Fruit fly (Drosophila melanogaster) whole organism, prepupa: ENCODE data around the gene Atac2.

Experiments
- CG10631 ChIP-seq: fragments of 200-800 bp; sonication (Bioruptor generic); optimal IDR thresholded peaks from 2 replicates; lab custom pipeline; 2016; ENCODE audit warnings: missing biosample characterization, missing genetic modification characterization
- CG10669 ChIP-seq: fragments of 200-800 bp; sonication (Bioruptor generic); optimal IDR thresholded peaks from 3 replicates; lab custom pipeline; 2018; ENCODE audit warnings: missing biosample characterization, mild to moderate bottlenecking, missing genetic modification characterization, moderate library complexity
- CG11294 ChIP-seq: fragments of 200-800 bp; sonication (Bioruptor generic); IDR thresholded peaks from 2 replicates; pipeline ENCODE4 v1.3.6; 2022; ENCODE audit warnings: missing biosample characterization, missing genetic modification characterization
- CG15336 ChIP-seq: fragments of 200-800 bp; sonication (Bioruptor generic); IDR thresholded peaks from 2 replicates; pipeline ENCODE4 v1.3.6; 2022; ENCODE audit warnings: missing biosample characterization, missing genetic modification characterization
- CG1621 ChIP-seq: fragments of 200-800 bp; sonication (Bioruptor generic); optimal IDR thresholded peaks from 3 replicates; lab custom pipeline; 2018; ENCODE audit warnings: missing biosample characterization, mild to moderate bottlenecking, missing genetic modification characterization
- CG16779 ChIP-seq: fragments of 200-800 bp; sonication (Bioruptor generic); optimal IDR thresholded peaks from 3 replicates; lab custom pipeline; 2017; ENCODE audit warnings: missing biosample characterization, mild to moderate bottlenecking, missing genetic modification characterization
- CG3032 ChIP-seq: fragments of 200-800 bp; optimal IDR thresholded peaks from 2 replicates; lab custom pipeline; 2019; ENCODE audit warnings: missing biosample characterization, mild to moderate bottlenecking, missing genetic modification characterization, moderate library complexity
- CG3919 ChIP-seq: fragments of 200-800 bp; sonication (Bioruptor generic); optimal IDR thresholded peaks from 3 replicates; lab custom pipeline; 2016; ENCODE audit warnings: missing biosample characterization, missing genetic modification characterization
- CG4318 ChIP-seq: fragments of 200-800 bp; sonication (Bioruptor generic); optimal IDR thresholded peaks from 3 replicates; lab custom pipeline; 2017; ENCODE audit warnings: missing biosample characterization, mild to moderate bottlenecking, missing genetic modification characterization
- CG6163 ChIP-seq: fragments of 200-800 bp; sonication (Bioruptor generic); IDR thresholded peaks from 3 replicates; pipeline ENCODE4 v1.3.6; 2022; ENCODE audit warnings: missing biosample characterization, missing genetic modification characterization
- CG6276 ChIP-seq: fragments of 200-800 bp; sonication (Bioruptor generic); optimal IDR thresholded peaks from 2 replicates; lab custom pipeline; 2017; ENCODE audit warnings: missing biosample characterization, mild to moderate bottlenecking, missing genetic modification characterization
- CG6792 ChIP-seq: fragments of 200-800 bp; sonication (Bioruptor generic); optimal IDR thresholded peaks from 3 replicates; lab custom pipeline; 2016; ENCODE audit warnings: missing biosample characterization, missing genetic modification characterization
- CG6808 ChIP-seq: fragments of 200-800 bp; sonication (Bioruptor generic); optimal IDR thresholded peaks from 3 replicates; lab custom pipeline; 2017; ENCODE audit warnings: missing biosample characterization, missing genetic modification characterization, mild to moderate bottlenecking, moderate library complexity, missing genetic modification reagents
- CG6854 ChIP-seq: fragments of 200-800 bp; sonication (Bioruptor generic); optimal IDR thresholded peaks from 2 replicates; lab custom pipeline; 2017; ENCODE audit warnings: missing biosample characterization, mild to moderate bottlenecking, missing genetic modification characterization
- CG7368 ChIP-seq: fragments of 200-800 bp; sonication (Bioruptor generic); optimal IDR thresholded peaks from 3 replicates; lab custom pipeline; 2016; ENCODE audit warnings: missing biosample characterization, missing genetic modification characterization
- CG8119 ChIP-seq: fragments of 200-800 bp; sonication (Bioruptor generic); IDR thresholded peaks from 3 replicates; pipeline ENCODE4 v1.3.6; 2022; ENCODE audit warnings: missing biosample characterization, missing genetic modification characterization
- CG9139 ChIP-seq: fragments of 200-800 bp; sonication (Bioruptor generic); optimal IDR thresholded peaks from 3 replicates; lab custom pipeline; 2017; ENCODE audit warnings: missing biosample characterization, mild to moderate bottlenecking, missing genetic modification characterization
- Eip75B ChIP-seq: fragments of 200-800 bp; sonication (Bioruptor generic); optimal IDR thresholded peaks from 3 replicates; lab custom pipeline; 2016; ENCODE audit warnings: missing biosample characterization, missing genetic modification characterization
- Eip78C ChIP-seq: fragments of 200-800 bp; sonication (Bioruptor generic); peaks from one replicate; lab custom pipeline; 2016; ENCODE audit warnings: missing biosample characterization, missing genetic modification characterization
- Ets21C ChIP-seq: fragments of 200-800 bp; sonication (Bioruptor generic); optimal IDR thresholded peaks from 3 replicates; lab custom pipeline; 2016; ENCODE audit warnings: missing biosample characterization, missing genetic modification characterization
- Ets96B ChIP-seq: fragments of 200-800 bp; optimal IDR thresholded peaks from 2 replicates; lab custom pipeline; 2019; ENCODE audit warnings: missing biosample characterization, mild to moderate bottlenecking, missing genetic modification characterization, moderate library complexity
- Hr39 ChIP-seq: fragments of 200-800 bp; sonication (Bioruptor generic); optimal IDR thresholded peaks from 2 replicates; lab custom pipeline; 2016; ENCODE audit warnings: missing biosample characterization, missing genetic modification characterization
- Lpt ChIP-seq: fragments of 200-800 bp; sonication (Bioruptor generic); optimal IDR thresholded peaks from 3 replicates; lab custom pipeline; 2016; ENCODE audit warnings: missing biosample characterization, missing genetic modification characterization
- Met ChIP-seq: fragments of 200-800 bp; sonication (Bioruptor generic); optimal IDR thresholded peaks from 3 replicates; lab custom pipeline; 2016; ENCODE audit warnings: missing biosample characterization, missing genetic modification characterization
- Smox ChIP-seq: fragments of 200-800 bp; sonication (Bioruptor generic); optimal IDR thresholded peaks from 3 replicates; lab custom pipeline; 2016; ENCODE audit warnings: missing biosample characterization, missing genetic modification characterization
- Sox102F ChIP-seq: fragments of 200-800 bp; sonication (Bioruptor generic); optimal IDR thresholded peaks from 2 replicates; lab custom pipeline; 2016; ENCODE audit warnings: missing biosample characterization, mild to moderate bottlenecking, missing genetic modification characterization
- Sox14 ChIP-seq: fragments of 200-800 bp; sonication (Bioruptor generic); optimal IDR thresholded peaks from 3 replicates; lab custom pipeline; 2016; ENCODE audit warnings: missing biosample characterization, missing genetic modification characterization
- Sox15 ChIP-seq: fragments of 200-800 bp; sonication (Bioruptor generic); optimal IDR thresholded peaks from 3 replicates; lab custom pipeline; 2016; ENCODE audit warnings: missing biosample characterization, missing genetic modification characterization
- achi ChIP-seq: fragments of 200-800 bp; sonication (Bioruptor generic); optimal IDR thresholded peaks from 3 replicates; lab custom pipeline; 2016; ENCODE audit warnings: missing biosample characterization, missing genetic modification characterization
- cyc ChIP-seq: fragments of 200-800 bp; sonication (Bioruptor generic); optimal IDR thresholded peaks from 3 replicates; lab custom pipeline; 2016; ENCODE audit warnings: missing biosample characterization, missing genetic modification characterization
- dsx ChIP-seq: fragments of 200-800 bp; optimal IDR thresholded peaks from 3 replicates; lab custom pipeline; 2019; ENCODE audit warnings: missing biosample characterization, mild to moderate bottlenecking, missing genetic modification characterization, moderate library complexity; ENCODE audit not compliant: poor library complexity, severe bottlenecking
- eg ChIP-seq: fragments of 200-800 bp; sonication (Bioruptor generic); IDR thresholded peaks from 3 replicates; pipeline ENCODE4 v1.3.6; 2022; ENCODE audit warnings: missing biosample characterization, missing genetic modification characterization
- fd59A ChIP-seq: fragments of 200-800 bp; sonication (Bioruptor generic); optimal IDR thresholded peaks from 2 replicates; lab custom pipeline; 2017; ENCODE audit warnings: missing biosample characterization, mild to moderate bottlenecking, missing genetic modification characterization, missing genetic modification reagents
- fd85E ChIP-seq: fragments of 200-800 bp; sonication (Bioruptor generic); optimal IDR thresholded peaks from 3 replicates; lab custom pipeline; 2016; ENCODE audit warnings: missing biosample characterization, missing genetic modification characterization
- fkh ChIP-seq: fragments of 200-800 bp; sonication (Bioruptor generic); optimal IDR thresholded peaks from 3 replicates; lab custom pipeline; 2017; ENCODE audit warnings: missing biosample characterization, mild to moderate bottlenecking, missing genetic modification characterization, moderate library complexity
- net ChIP-seq: fragments of 200-800 bp; sonication (Bioruptor generic); optimal IDR thresholded peaks from 3 replicates; lab custom pipeline; 2016; ENCODE audit warnings: missing biosample characterization, missing genetic modification characterization
- pdm3 ChIP-seq: fragments of 200-800 bp; sonication (Bioruptor generic); optimal IDR thresholded peaks from 3 replicates; lab custom pipeline; 2016; ENCODE audit warnings: missing biosample characterization, missing genetic modification characterization
- salr ChIP-seq, 2 experiments: fragments of 200-800 bp; sonication (Bioruptor generic); optimal IDR thresholded peaks; 3 replicates each; lab custom pipeline; 2016 to 2018; ENCODE audit warnings: missing biosample characterization in 2 of 2, missing genetic modification characterization in 2 of 2, mild to moderate bottlenecking in 1 of 2
- spab ChIP-seq: fragments of 200-800 bp; sonication (Bioruptor generic); optimal IDR thresholded peaks from 2 replicates; lab custom pipeline; 2017; ENCODE audit warnings: missing biosample characterization, mild to moderate bottlenecking, missing genetic modification characterization, missing genetic modification reagents
- ss ChIP-seq, 2 experiments: fragments of 200-800 bp; sonication (Bioruptor generic); optimal IDR thresholded peaks; 2 replicates in 1 of 2; 3 replicates in 1 of 2; lab custom pipeline; 2017 to 2018; ENCODE audit warnings: mild to moderate bottlenecking in 2 of 2, missing biosample characterization in 2 of 2, missing genetic modification characterization in 2 of 2, moderate library complexity in 1 of 2
- svp ChIP-seq: fragments of 200-800 bp; sonication (Bioruptor generic); peaks from one replicate; lab custom pipeline; 2016; ENCODE audit warnings: missing biosample characterization, missing genetic modification characterization
- vri ChIP-seq: fragments of 200-800 bp; sonication (Bioruptor generic); optimal IDR thresholded peaks from 3 replicates; lab custom pipeline; 2016; ENCODE audit warnings: missing biosample characterization, mild to moderate bottlenecking, missing genetic modification characterization

The Atac2 gene

DNA sequence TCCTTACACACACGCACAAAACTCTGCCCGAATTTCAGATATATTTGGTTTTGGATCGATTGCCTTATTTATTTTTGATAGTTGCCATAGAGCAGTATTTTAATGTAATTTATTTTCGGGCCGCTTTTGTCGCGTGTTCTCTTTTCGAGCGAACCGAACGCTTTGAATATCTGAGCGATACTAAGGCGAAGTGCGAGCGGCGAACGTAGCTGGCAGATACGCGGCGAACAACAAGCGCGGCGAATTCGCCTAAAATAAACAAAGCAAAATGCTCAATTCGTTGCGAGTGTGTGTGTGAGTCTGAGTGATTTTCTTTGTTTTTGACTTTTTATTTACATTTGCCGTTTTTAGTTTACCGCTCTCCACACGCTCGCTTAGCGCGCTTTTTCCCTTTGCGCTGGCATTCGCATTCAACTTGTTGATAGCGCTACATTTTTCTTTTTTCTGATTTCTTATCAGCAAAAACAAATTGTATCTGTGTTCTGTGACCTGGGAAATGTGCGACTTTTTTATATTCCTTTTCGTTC, 49.0 kb downstream of the Atac2 start:
- TF ChIP-seq svp (GFP tag; lab: Kevin White, UChicago) (peak; percentile 94), CG3919 (GFP tag; lab: Kevin White, UChicago) (peak; percentile 40), CG6808 (GFP tag; lab: Kevin White, UChicago) (peak; percentile 84), Eip75B (GFP tag; lab: Kevin White, UChicago) (peak; percentile 24), fd59A (GFP tag; lab: Kevin White, UChicago) (no peak), CG15336 (GFP tag; lab: Robert Waterston, UW) (peak; percentile 80), Hr39 (no peak), Ets96B (tag; lab: Kevin White, UChicago) (peak; percentile 25), salr (GFP tag; optimal IDR thresholded peaks at IDR 0.05; lab: Kevin White, UChicago) (no peak), Sox102F (peak; percentile 26), CG6854 (GFP tag; lab: Kevin White, UChicago) (peak; percentile 79), CG11294 (GFP tag; lab: Robert Waterston, UW) (no peak), vri (GFP tag; lab: Kevin White, UChicago) (peak; percentile 60), pdm3 (no peak), CG9139 (peak; percentile 35), Lpt (GFP tag; lab: Kevin White, UChicago) (peak; percentile 13), CG6163 (GFP tag; lab: Robert Waterston, UW) (peak; percentile 85; the same call in 2 of the 3 replicates), spab (GFP tag; lab: Kevin White, UChicago) (peak; percentile 61), CG8119 (GFP tag; lab: Robert Waterston, UW) (peak; percentile 81), Smox (GFP tag; lab: Kevin White, UChicago) (no peak), Eip78C (peak; percentile 71), CG16779 (peak; percentile 83), fd85E (no peak), net (peak; percentile 53), CG1621 (tag; lab: Kevin White, UChicago) (peak; percentile 59), ss (GFP tag; optimal IDR thresholded peaks at IDR 0.05; lab: Kevin White, UChicago) (peak; percentile 65 to 76), CG3032 (tag; lab: Kevin White, UChicago) (peak; percentile 33), fkh (GFP tag; lab: Kevin White, UChicago) (peak; percentile 87), CG7368 (GFP tag; lab: Kevin White, UChicago) (peak; percentile 29), Sox15 (GFP tag; lab: Kevin White, UChicago) (no peak), Sox14 (GFP tag; lab: Kevin White, UChicago) (peak; percentile 66), CG6792 (GFP tag; lab: Kevin White, UChicago) (peak; percentile 12), CG6276 (peak; percentile 82), cyc (GFP tag; lab: Kevin White, UChicago) (no peak), CG10669 (peak; percentile 21), CG10631 (GFP tag; lab: Kevin White, UChicago) (no peak), dsx (GFP tag; lab: Kevin White, UChicago) (peak; percentile 15), eg (GFP tag; lab: Robert Waterston, UW) (peak; percentile 86; the same call in 2 of the 3 replicates), Met (GFP tag; lab: Kevin White, UChicago) (no peak), CG4318 (GFP tag; lab: Kevin White, UChicago) (no peak), achi (GFP tag; lab: Kevin White, UChicago) (peak; percentile 4)

DNA sequence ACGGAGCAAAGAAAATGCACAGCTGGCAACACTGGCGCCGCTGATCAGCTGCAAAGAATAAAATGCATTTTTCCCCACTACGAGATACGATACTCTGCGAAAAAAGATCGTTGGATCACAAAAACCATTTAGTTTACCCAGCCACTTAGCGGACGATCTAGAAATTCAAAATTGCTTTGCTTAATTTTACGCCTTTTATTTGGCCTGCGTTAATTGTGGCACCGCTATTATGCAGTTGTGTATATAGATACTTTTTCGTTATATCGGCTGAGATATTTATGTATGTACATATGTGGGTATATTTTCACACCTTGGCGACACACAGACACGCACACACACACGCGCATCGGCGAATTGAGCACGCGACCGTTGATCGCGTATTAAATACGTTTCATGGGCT, 49.5 kb downstream of the Atac2 start:
- TF ChIP-seq CG6276 (peak; percentile 24), Ets21C (GFP tag; lab: Kevin White, UChicago) (no peak), dsx (GFP tag; lab: Kevin White, UChicago) (peak; percentile 47)
